Worm (Caenorhabditis elegans) whole organism, late embryonic: ENCODE results near the gene cat-1.

ENCODE experiments used
- Y22D7AL.16 ChIP-seq: sonication (generic microtip); optimal IDR thresholded peaks from 2 replicates; lab custom pipeline; 2016; ENCODE audit warnings: missing genetic modification characterization, missing compliant biosample characterization
- ama-1 ChIP-seq: fragments of 150-350 bp; optimal IDR thresholded peaks from 2 replicates; lab custom pipeline; 2014
- nhr-11 ChIP-seq: fragments of 150-350 bp; optimal IDR thresholded peaks from 2 replicates; lab custom pipeline; 2014; ENCODE audit warnings: missing biosample characterization, missing genetic modification characterization
- pat-9 ChIP-seq: fragments of 200-800 bp; sonication (Bioruptor generic); optimal IDR thresholded peaks from 2 replicates; lab custom pipeline; 2018; ENCODE audit warnings: mild to moderate bottlenecking, missing genetic modification characterization, moderate library complexity, missing compliant biosample characterization
- pqm-1 ChIP-seq: sonication (generic microtip); optimal IDR thresholded peaks from 2 replicates; lab custom pipeline; 2016; ENCODE audit warnings: missing genetic modification characterization, missing compliant biosample characterization
- ref-2 ChIP-seq: sonication (generic microtip); optimal IDR thresholded peaks from 2 replicates; lab custom pipeline; 2016; ENCODE audit warnings: missing genetic modification characterization, missing compliant biosample characterization
- sox-2 ChIP-seq: fragments of 200-800 bp; sonication (Bioruptor generic); IDR thresholded peaks from 2 replicates; pipeline ENCODE4 v1.3.6; 2022; ENCODE audit warnings: missing genetic modification reagents, missing genetic modification characterization, missing compliant biosample characterization
- syd-9 ChIP-seq: sonication (generic microtip); optimal IDR thresholded peaks from 2 replicates; lab custom pipeline; 2016; ENCODE audit warnings: mild to moderate bottlenecking, missing genetic modification characterization, moderate library complexity, missing compliant biosample characterization
- tbx-7 ChIP-seq: sonication (generic microtip); optimal IDR thresholded peaks from 2 replicates; lab custom pipeline; 2016; ENCODE audit warnings: missing genotype, missing genetic modification characterization, missing compliant biosample characterization

DNA sequence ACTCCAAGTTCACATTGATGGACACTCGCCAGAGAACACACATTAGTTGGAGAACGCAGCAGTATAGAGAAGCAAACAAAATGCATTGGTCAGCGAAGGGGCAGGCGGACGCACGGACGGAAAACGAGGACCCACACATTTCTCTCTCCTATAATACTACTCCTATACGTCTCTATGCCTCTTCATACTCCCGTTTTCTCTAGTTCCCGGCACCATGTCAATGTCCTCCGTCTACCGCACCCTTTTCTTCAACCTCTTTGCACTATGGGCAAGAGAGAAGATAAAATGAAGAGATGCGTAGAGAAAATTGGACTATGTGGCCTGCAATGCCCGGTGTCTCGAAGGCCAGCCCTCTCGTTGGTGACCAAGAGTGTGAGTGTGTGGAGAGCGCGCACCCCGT is 24.5 kb downstream of the cat-1 start, which contains the start of gene set-20:
- TF ChIP-seq pqm-1 (tag; lab: Kevin White, UChicago): no peak
- peak; percentile 75 for TF ChIP-seq ref-2 (tag; lab: Kevin White, UChicago)
- no peak for TF ChIP-seq nhr-11 (tag; lab: Kevin White, UChicago)
- no peak; the same call in 1 of the 2 replicates for TF ChIP-seq sox-2 (GFP tag; lab: Robert Waterston, UW)
- TF ChIP-seq Y22D7AL.16 (tag; lab: Kevin White, UChicago): peak; percentile 10
- peak; percentile 75 for TF ChIP-seq syd-9 (tag; lab: Kevin White, UChicago)
- TF ChIP-seq ama-1 (lab: Kevin White, UChicago): no peak
- TF ChIP-seq tbx-7 (tag; lab: Kevin White, UChicago): no peak
- no peak for TF ChIP-seq pat-9 (tag; lab: Kevin White, UChicago)
